Worm (Caenorhabditis elegans) whole organism, midembryonic: ENCODE data around the gene csn-4.

Experiments
- T22C8.4 ChIP-seq: fragments of 200-800 bp; sonication (Bioruptor generic); IDR thresholded peaks from 2 replicates; pipeline ENCODE4 v1.3.6; 2022; ENCODE audit warnings: missing genetic modification characterization, missing compliant biosample characterization
- cog-1 ChIP-seq: sonication (generic microtip); optimal IDR thresholded peaks from 2 replicates; lab custom pipeline; 2016; ENCODE audit warnings: missing genetic modification characterization, missing compliant biosample characterization
- flt-1 ChIP-seq: fragments of 200-800 bp; sonication (Bioruptor generic); IDR thresholded peaks from 2 replicates; pipeline ENCODE4 v1.3.6; 2022; ENCODE audit warnings: missing genetic modification characterization, missing compliant biosample characterization
- klf-2 ChIP-seq: fragments of 200-800 bp; sonication (Bioruptor generic); conservative IDR thresholded peaks from 2 replicates; pipeline ENCODE4 v1.3.6; 2022; ENCODE audit warnings: missing genetic modification reagents, missing genetic modification characterization, missing compliant biosample characterization
- med-1 ChIP-seq: sonication (generic microtip); optimal IDR thresholded peaks from 2 replicates; lab custom pipeline; 2017; ENCODE audit warnings: missing genetic modification characterization, mild to moderate bottlenecking, missing compliant biosample characterization, antibody characterized with exemption, missing genetic modification reagents; ENCODE audit not compliant: insufficient read depth
- ref-1 ChIP-seq: fragments of 200-800 bp; sonication (Bioruptor generic); conservative IDR thresholded peaks from 2 replicates; pipeline ENCODE4 v1.3.6; 2022; ENCODE audit warnings: missing genetic modification reagents, missing genetic modification characterization, missing compliant biosample characterization
- tab-1 ChIP-seq: fragments of 200-800 bp; sonication (Bioruptor generic); IDR thresholded peaks from 2 replicates; pipeline ENCODE4 v1.3.6; 2022; ENCODE audit warnings: missing genetic modification characterization, missing compliant biosample characterization
- ztf-23 ChIP-seq: fragments of 200-800 bp; sonication (Bioruptor generic); IDR thresholded peaks from 2 replicates; pipeline ENCODE4 v1.3.6; 2022; ENCODE audit warnings: missing genetic modification reagents, missing genetic modification characterization, missing compliant biosample characterization
- ztf-29 ChIP-seq: fragments of 200-800 bp; sonication (Bioruptor generic); IDR thresholded peaks from 2 replicates; pipeline ENCODE4 v1.3.6; 2022; ENCODE audit warnings: missing genetic modification reagents, missing genetic modification characterization, missing compliant biosample characterization

Gene csn-4

ce11 chrIV:1086913-1087312 lies at the start of gene csn-4:
Gene csn-4, minus strand, starts transcription at chrIV:1087013.
- TF ChIP-seq T22C8.4 (GFP tag; lab: Robert Waterston, UW) (no peak), flt-1 (GFP tag; lab: Robert Waterston, UW) (no peak), klf-2 (GFP tag; lab: Robert Waterston, UW) (no peak), med-1 (GFP tag; lab: Kevin White, UChicago) (no peak), cog-1 (tag; lab: Kevin White, UChicago) (no peak), ztf-23 (no peak), tab-1 (GFP tag; lab: Robert Waterston, UW) (no peak), ztf-29 (GFP tag; lab: Robert Waterston, UW) (no peak), ref-1 (GFP tag; lab: Robert Waterston, UW) (no peak)

- no peak for TF ChIP-seq ztf-23
- TF ChIP-seq T22C8.4 (GFP tag; lab: Robert Waterston, UW) = no peak
- TF ChIP-seq klf-2 (GFP tag; lab: Robert Waterston, UW) = no peak
- TF ChIP-seq med-1 (GFP tag; lab: Kevin White, UChicago) = no peak
- TF ChIP-seq cog-1 (tag; lab: Kevin White, UChicago) = no peak
- TF ChIP-seq ztf-29 (GFP tag; lab: Robert Waterston, UW) = no peak
- TF ChIP-seq flt-1 (GFP tag; lab: Robert Waterston, UW) = no peak
- no peak for TF ChIP-seq ref-1 (GFP tag; lab: Robert Waterston, UW)
- no peak for TF ChIP-seq tab-1 (GFP tag; lab: Robert Waterston, UW)
Observed at ce11 chrIV:1127852-1128251, 41.0 kb upstream of the csn-4 start.

DNA sequence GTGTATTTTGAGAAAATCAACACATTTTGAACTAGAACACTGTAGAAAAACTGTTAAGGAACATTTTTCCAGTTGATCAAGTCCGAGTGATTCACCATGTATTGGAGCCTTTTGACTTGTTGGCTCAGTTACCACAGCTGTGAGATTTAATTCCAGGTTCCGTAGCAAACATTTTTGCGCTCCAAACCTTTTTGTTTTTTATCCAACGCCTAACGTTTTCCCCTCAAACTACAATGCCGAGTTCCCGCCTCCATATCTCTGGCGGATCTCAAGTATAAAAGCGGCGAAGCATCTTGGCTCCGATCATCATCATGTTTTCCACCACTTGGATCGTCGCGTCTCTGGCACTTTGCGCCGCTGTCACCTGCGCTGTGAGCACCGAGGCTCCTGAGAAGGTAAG lies 39.7 kb upstream of the csn-4 start, which contains the start of gene perm-2:
Gene perm-2 (plus strand): TSS at position 301 of the 400 bp plus-strand sequence.
- no peak for TF ChIP-seq med-1 (GFP tag; lab: Kevin White, UChicago)
- no peak for TF ChIP-seq ztf-29 (GFP tag; lab: Robert Waterston, UW)
- TF ChIP-seq tab-1 (GFP tag; lab: Robert Waterston, UW) = no peak
- TF ChIP-seq T22C8.4 (GFP tag; lab: Robert Waterston, UW) = no peak
- no peak for TF ChIP-seq ztf-23
- no peak for TF ChIP-seq ref-1 (GFP tag; lab: Robert Waterston, UW)
- no peak for TF ChIP-seq klf-2 (GFP tag; lab: Robert Waterston, UW)

- no peak for TF ChIP-seq flt-1 (GFP tag; lab: Robert Waterston, UW)
- TF ChIP-seq ztf-29 (GFP tag; lab: Robert Waterston, UW) = no peak
- no peak for TF ChIP-seq med-1 (GFP tag; lab: Kevin White, UChicago)
- TF ChIP-seq klf-2 (GFP tag; lab: Robert Waterston, UW) = no peak
- no peak for TF ChIP-seq T22C8.4 (GFP tag; lab: Robert Waterston, UW)
- no peak for TF ChIP-seq tab-1 (GFP tag; lab: Robert Waterston, UW)
- TF ChIP-seq ref-1 (GFP tag; lab: Robert Waterston, UW) = no peak
- no peak for TF ChIP-seq cog-1 (tag; lab: Kevin White, UChicago)
- no peak for TF ChIP-seq ztf-23
Observed at ce11 chrIV:1124741-1125140, 37.9 kb upstream of the csn-4 start, which contains the start of gene perm-4. Gene perm-4, minus strand, starts transcription at chrIV:1125107.

ce11 chrIV:1123357-1123756 lies 36.5 kb upstream of the csn-4 start:
- TF ChIP-seq cog-1 (tag; lab: Kevin White, UChicago) (no peak), ref-1 (GFP tag; lab: Robert Waterston, UW) (no peak), T22C8.4 (GFP tag; lab: Robert Waterston, UW) (no peak), tab-1 (GFP tag; lab: Robert Waterston, UW) (no peak), ztf-23 (no peak), klf-2 (GFP tag; lab: Robert Waterston, UW) (no peak), ztf-29 (GFP tag; lab: Robert Waterston, UW) (no peak), med-1 (GFP tag; lab: Kevin White, UChicago) (no peak), flt-1 (GFP tag; lab: Robert Waterston, UW) (no peak)

ce11 chrIV:1121511-1121910 lies 34.7 kb upstream of the csn-4 start:
- TF ChIP-seq tab-1 (GFP tag; lab: Robert Waterston, UW) = no peak
- no peak for TF ChIP-seq ztf-23
- TF ChIP-seq cog-1 (tag; lab: Kevin White, UChicago) = no peak
- TF ChIP-seq ref-1 (GFP tag; lab: Robert Waterston, UW) = no peak
- TF ChIP-seq flt-1 (GFP tag; lab: Robert Waterston, UW) = no peak

DNA sequence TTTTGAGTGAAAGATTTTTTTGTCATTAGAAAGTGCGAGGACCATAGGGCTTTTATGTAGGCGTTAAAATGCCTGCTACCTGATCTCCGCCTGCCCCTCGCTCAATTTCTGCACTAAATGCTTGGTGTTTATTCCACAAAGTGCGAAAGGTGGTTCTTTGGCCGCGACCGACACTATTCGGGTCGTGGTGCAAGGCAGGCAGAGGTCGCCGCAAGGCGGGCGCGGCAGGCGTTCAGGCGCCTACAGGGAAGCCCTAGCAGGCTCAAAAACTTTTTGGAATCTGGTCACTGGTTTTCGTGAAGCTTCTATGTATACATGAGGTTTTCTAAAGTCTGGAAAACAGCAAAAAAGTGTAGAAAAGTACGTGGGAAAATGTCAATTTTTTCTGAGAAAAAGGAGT lies 34.1 kb upstream of the csn-4 start:
- no peak for TF ChIP-seq tab-1 (GFP tag; lab: Robert Waterston, UW)
- no peak for TF ChIP-seq ref-1 (GFP tag; lab: Robert Waterston, UW)
- TF ChIP-seq klf-2 (GFP tag; lab: Robert Waterston, UW) = no peak
- no peak for TF ChIP-seq ztf-23
- TF ChIP-seq med-1 (GFP tag; lab: Kevin White, UChicago) = no peak
- no peak for TF ChIP-seq cog-1 (tag; lab: Kevin White, UChicago)
- TF ChIP-seq ztf-29 (GFP tag; lab: Robert Waterston, UW) = no peak
- TF ChIP-seq T22C8.4 (GFP tag; lab: Robert Waterston, UW) = no peak

DNA sequence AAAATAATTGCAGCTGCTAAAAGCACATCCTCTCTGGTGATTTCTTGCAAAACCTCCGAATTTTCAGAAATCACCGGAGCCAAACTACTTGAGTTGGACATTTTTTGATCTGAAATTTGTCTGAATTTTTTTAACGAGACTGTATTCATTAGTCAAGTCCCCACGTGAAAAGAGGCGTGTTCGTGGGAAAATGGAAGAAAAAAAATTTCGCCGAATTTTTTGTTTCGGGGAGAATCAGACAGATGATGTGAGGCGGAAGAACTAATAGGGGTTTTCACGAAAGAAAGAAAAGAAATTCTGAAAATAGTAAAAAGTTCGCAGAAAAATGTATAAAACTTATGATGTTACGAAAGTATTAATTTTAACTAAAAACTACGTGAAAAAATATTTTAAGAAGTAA lies 31.8 kb upstream of the csn-4 start, which contains the start of gene srx-13:
Gene srx-13 (minus strand): TSS at position 101 of the 400 bp plus-strand sequence.
- no peak for TF ChIP-seq med-1 (GFP tag; lab: Kevin White, UChicago)
- TF ChIP-seq ref-1 (GFP tag; lab: Robert Waterston, UW) = no peak
- TF ChIP-seq ztf-29 (GFP tag; lab: Robert Waterston, UW) = no peak
- TF ChIP-seq klf-2 (GFP tag; lab: Robert Waterston, UW) = no peak
- TF ChIP-seq flt-1 (GFP tag; lab: Robert Waterston, UW) = no peak
- TF ChIP-seq ztf-23 = no peak
- TF ChIP-seq tab-1 (GFP tag; lab: Robert Waterston, UW) = no peak
- TF ChIP-seq T22C8.4 (GFP tag; lab: Robert Waterston, UW) = no peak
- TF ChIP-seq cog-1 (tag; lab: Kevin White, UChicago) = no peak

DNA sequence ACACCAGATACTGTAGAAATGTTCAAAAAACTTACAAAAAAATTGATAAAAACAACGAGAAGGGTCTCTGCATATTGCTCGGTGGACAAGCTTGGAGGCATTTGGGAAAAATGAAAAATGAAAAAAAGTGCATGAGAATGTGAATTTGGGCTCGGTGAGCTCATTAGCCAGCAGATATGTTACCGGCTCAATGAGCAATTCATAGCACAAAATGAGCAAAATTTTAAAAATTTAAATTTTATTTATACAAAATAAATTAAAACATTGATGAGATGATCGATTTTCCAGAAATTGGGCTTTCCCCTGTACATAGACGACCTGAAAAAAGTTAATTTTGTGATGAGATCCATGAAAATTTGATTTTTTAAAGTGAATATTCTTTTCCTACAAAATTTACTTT lies 26.8 kb upstream of the csn-4 start, which contains the start of gene srx-14:
Gene srx-14 (minus strand): TSS at position 101 of the 400 bp plus-strand sequence.
- no peak for TF ChIP-seq klf-2 (GFP tag; lab: Robert Waterston, UW)
- TF ChIP-seq cog-1 (tag; lab: Kevin White, UChicago) = no peak
- TF ChIP-seq med-1 (GFP tag; lab: Kevin White, UChicago) = no peak
- TF ChIP-seq ref-1 (GFP tag; lab: Robert Waterston, UW) = no peak
- TF ChIP-seq tab-1 (GFP tag; lab: Robert Waterston, UW) = no peak
- no peak for TF ChIP-seq T22C8.4 (GFP tag; lab: Robert Waterston, UW)
- no peak for TF ChIP-seq flt-1 (GFP tag; lab: Robert Waterston, UW)
- no peak for TF ChIP-seq ztf-23
- no peak for TF ChIP-seq ztf-29 (GFP tag; lab: Robert Waterston, UW)
